Worm (Caenorhabditis elegans): ENCODE data around the gene C31H2.3.

C31H2.3 gene

DNA sequence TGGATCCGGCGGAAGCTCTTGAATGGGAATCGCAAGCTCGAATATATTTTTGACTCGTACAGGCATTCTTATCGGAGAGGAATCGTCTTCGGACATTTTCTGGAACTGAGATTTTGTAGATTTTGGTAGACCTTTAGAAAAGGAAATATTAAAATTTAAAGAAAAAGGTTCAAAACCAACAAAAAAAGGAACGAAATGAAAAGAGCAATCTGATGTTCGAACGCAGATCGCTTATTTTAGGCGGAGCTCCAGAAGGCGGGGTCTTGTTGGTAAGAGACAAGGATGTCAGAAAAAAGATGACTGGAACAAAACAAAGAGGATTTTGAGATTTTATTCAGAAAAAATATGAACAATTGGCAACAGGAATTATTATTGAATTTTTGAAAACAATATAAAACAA is 47.2 kb downstream of the C31H2.3 start, which contains the start of gene C42D8.9:
Gene C42D8.9 (minus strand): TSS at position 101 of the 400 bp plus-strand sequence.
- TF ChIP-seq tbx-37 (GFP tag; conservative IDR thresholded peaks at IDR 0.05) (no peak), flt-1 (GFP tag; IDR thresholded peaks at IDR 0.05) (no peak), ceh-13 (GFP tag; optimal IDR thresholded peaks at IDR 0.05) (no peak), B0310.2 (tag; optimal IDR thresholded peaks at IDR 0.05) (no peak), ceh-36 (tag; optimal IDR thresholded peaks at IDR 0.05) (no peak), tbx-11 (GFP tag; IDR thresholded peaks at IDR 0.05) (no peak), hnd-1 (tag; optimal IDR thresholded peaks at IDR 0.05) (no peak), tra-4 (tag; optimal IDR thresholded peaks at IDR 0.05) (no peak), hmg-4 (GFP tag; optimal IDR thresholded peaks at IDR 0.05) (no peak), aly-1 (tag; optimal IDR thresholded peaks at IDR 0.05) (no peak), hmbx-1 (tag; optimal IDR thresholded peaks at IDR 0.05) (no peak), pes-1 (GFP tag; IDR thresholded peaks at IDR 0.05) (no peak), scrt-1 (GFP tag; IDR thresholded peaks at IDR 0.05) (no peak)

DNA sequence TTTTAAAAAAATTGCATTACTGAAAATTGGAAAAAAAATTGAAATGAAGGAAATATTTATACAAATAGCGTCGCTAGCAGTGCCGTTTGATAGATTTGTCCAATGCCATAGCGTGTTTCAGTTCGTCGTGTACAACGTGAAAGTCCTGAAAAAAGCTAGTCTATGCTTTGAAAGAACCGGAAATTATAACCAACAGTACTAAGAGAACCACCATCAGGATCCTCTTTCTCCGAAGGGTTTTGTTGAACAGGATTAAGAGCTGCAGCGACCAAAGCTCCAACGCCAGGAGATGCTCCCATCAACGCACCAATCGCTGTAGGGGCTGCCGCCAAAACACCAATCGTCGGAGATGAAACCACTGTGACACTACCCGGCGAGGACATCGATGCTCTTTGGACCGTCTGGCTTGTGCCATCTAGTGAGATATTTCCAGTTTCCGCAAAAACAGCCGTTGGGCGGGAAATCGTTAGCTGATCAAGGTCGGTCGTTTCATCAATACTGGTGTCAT is 47.9 kb downstream of the C31H2.3 start:
- TF ChIP-seq tra-4 (tag; optimal IDR thresholded peaks at IDR 0.05) (no peak), hnd-1 (tag; optimal IDR thresholded peaks at IDR 0.05) (no peak), sea-1 (GFP tag; conservative IDR thresholded peaks at IDR 0.05) (no peak), hmbx-1 (tag; optimal IDR thresholded peaks at IDR 0.05) (no peak)

DNA sequence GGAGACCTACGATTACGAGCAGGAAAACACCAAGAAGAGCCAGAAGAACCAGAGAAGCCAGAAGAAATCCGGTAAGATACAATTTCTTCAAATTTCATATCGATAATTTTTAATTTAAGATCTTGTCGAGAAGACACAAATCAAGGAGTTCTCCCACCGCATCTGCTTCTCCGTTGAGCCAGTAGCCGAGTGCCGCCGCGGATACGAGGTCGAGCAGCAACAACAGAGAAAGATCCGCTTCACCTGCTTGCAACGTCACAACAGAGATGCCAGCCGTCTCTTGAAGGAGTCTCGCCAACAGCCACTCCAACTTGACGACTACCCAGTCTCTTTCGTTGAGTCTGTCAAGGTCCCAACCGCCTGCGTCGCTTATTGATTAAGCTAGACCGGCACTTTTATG is 48.5 kb downstream of the C31H2.3 start:
- TF ChIP-seq hnd-1 (tag; optimal IDR thresholded peaks at IDR 0.05): no peak
- no peak for TF ChIP-seq ceh-13 (GFP tag; optimal IDR thresholded peaks at IDR 0.05)
- TF ChIP-seq hmbx-1 (tag; optimal IDR thresholded peaks at IDR 0.05): no peak
- TF ChIP-seq sea-1 (GFP tag; conservative IDR thresholded peaks at IDR 0.05): no peak

DNA sequence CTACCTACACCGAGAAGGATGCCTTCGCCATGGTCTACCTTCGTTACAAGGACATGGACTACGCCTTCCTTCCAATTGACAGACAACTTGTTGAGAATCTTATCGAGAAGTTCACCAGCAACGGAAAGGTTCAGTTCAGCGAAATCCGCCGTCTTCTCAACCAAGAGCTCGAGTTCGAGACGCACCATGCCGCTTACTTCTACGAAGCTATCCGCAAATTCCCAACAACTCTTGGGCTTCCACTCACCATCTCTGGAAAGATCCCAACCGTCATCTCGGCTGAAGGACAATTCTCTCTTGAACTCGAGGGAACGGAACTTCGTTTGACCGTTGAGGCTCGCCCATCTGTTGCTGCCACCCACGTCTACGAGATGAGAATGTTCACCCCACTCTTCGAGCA is 50.8 kb downstream of the C31H2.3 start:
- TF ChIP-seq ama-1 (optimal IDR thresholded peaks at IDR 0.05): no peak
- no peak for TF ChIP-seq tra-4 (tag; optimal IDR thresholded peaks at IDR 0.05)
- no peak for TF ChIP-seq pes-1 (GFP tag; IDR thresholded peaks at IDR 0.05)
- no peak for TF ChIP-seq aly-1 (tag; optimal IDR thresholded peaks at IDR 0.05)
- no peak for TF ChIP-seq tbx-37 (GFP tag; conservative IDR thresholded peaks at IDR 0.05)
- no peak for TF ChIP-seq hnd-1 (tag; optimal IDR thresholded peaks at IDR 0.05)
- no peak for TF ChIP-seq F13C5.2 (tag; optimal IDR thresholded peaks at IDR 0.05)
- TF ChIP-seq tbx-11 (GFP tag; IDR thresholded peaks at IDR 0.05): no peak
- no peak for TF ChIP-seq hmbx-1 (tag; optimal IDR thresholded peaks at IDR 0.05)
- TF ChIP-seq sea-1 (GFP tag; conservative IDR thresholded peaks at IDR 0.05): no peak
- no peak for TF ChIP-seq ets-7 (tag; optimal IDR thresholded peaks at IDR 0.05)
- TF ChIP-seq flt-1 (GFP tag; IDR thresholded peaks at IDR 0.05): no peak
- no peak for TF ChIP-seq B0310.2 (tag; optimal IDR thresholded peaks at IDR 0.05)
- no peak for TF ChIP-seq ceh-13 (GFP tag; optimal IDR thresholded peaks at IDR 0.05)
- TF ChIP-seq scrt-1 (GFP tag; IDR thresholded peaks at IDR 0.05): no peak
- no peak for TF ChIP-seq ceh-36 (tag; optimal IDR thresholded peaks at IDR 0.05)

DNA sequence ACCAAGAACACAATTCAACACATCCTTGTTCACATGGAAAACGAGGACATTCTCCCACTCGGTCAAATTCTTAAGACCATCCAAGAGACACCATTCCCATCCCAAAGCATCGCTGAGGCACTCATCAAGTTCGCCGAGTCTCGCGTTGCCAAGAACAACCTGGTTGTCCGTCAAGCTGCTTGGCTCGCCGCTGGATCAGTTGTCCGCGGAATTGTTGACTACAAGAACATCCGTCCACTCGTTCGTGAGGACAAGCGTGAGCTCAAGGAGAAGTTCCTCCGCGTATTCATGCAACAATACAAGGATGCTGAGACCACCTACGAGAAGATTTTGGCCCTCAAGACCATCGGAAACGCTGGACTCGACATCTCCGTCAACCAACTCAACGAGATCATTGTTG is 51.8 kb downstream of the C31H2.3 start:
- TF ChIP-seq scrt-1 (GFP tag; IDR thresholded peaks at IDR 0.05) (no peak), B0310.2 (tag; optimal IDR thresholded peaks at IDR 0.05) (no peak), tra-4 (tag; optimal IDR thresholded peaks at IDR 0.05) (no peak), hnd-1 (tag; optimal IDR thresholded peaks at IDR 0.05) (no peak), hmbx-1 (tag; optimal IDR thresholded peaks at IDR 0.05) (no peak), F13C5.2 (tag; optimal IDR thresholded peaks at IDR 0.05) (no peak), aly-1 (tag; optimal IDR thresholded peaks at IDR 0.05) (no peak), tbx-37 (GFP tag; conservative IDR thresholded peaks at IDR 0.05) (no peak), tbx-11 (GFP tag; IDR thresholded peaks at IDR 0.05) (no peak), flt-1 (GFP tag; IDR thresholded peaks at IDR 0.05) (no peak), ama-1 (optimal IDR thresholded peaks at IDR 0.05) (no peak), sea-1 (GFP tag; conservative IDR thresholded peaks at IDR 0.05) (no peak), ceh-36 (tag; optimal IDR thresholded peaks at IDR 0.05) (no peak), ets-7 (tag; optimal IDR thresholded peaks at IDR 0.05) (no peak), pes-1 (GFP tag; IDR thresholded peaks at IDR 0.05) (no peak), ceh-13 (GFP tag; optimal IDR thresholded peaks at IDR 0.05) (no peak), hmg-4 (GFP tag; optimal IDR thresholded peaks at IDR 0.05) (no peak)

Data from whole organism, early embryonic.